Worm (Caenorhabditis elegans) whole organism, L4/young adult: ENCODE data around the gene srr-7.

Experiments
- W03F9.2 ChIP-seq: fragments of 150-350 bp; optimal IDR thresholded peaks from 2 replicates; lab custom pipeline; 2014; ENCODE audit warnings: missing biosample characterization, missing genetic modification characterization
- dao-5 ChIP-seq: sonication (generic microtip); optimal IDR thresholded peaks from 2 replicates; lab custom pipeline; 2016; ENCODE audit warnings: missing genotype, missing genetic modification characterization, moderate library complexity, missing compliant biosample characterization
- him-1 ChIP-seq: sonication (generic microtip); optimal IDR thresholded peaks from 2 replicates; lab custom pipeline; 2016; ENCODE audit warnings: missing genotype, missing genetic modification reagents, missing genetic modification characterization, missing compliant biosample characterization

DNA sequence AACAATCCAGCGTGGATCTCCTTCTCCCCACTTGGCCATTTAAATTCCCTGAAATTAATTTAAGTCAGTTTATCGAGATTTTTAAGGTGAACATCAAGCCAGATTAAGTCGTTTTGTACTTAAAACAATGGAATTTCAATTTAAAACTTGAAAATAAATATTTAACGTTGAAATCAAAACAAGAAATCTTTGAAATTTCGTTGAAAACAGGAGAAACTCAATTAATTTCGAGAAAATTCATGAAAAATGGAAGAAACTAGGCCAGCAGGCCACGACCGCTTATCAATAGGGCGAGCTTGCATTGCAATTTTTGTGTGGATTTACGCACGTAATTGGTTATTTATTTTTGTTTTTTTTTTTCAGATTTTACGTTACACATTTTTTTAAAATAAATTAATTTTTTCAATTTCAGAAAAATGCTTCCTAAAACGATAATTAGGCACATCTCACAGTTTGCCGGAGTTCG lies 42.7 kb upstream of the srr-7 start, which contains the start of the genes ahsa-1 and C01G10.7:
- no peak for TF ChIP-seq dao-5 (tag; lab: Kevin White, UChicago)
- TF ChIP-seq him-1 (tag; lab: Kevin White, UChicago): peak; percentile 88
- peak; percentile 96 for TF ChIP-seq W03F9.2 (tag; lab: Kevin White, UChicago)
